Worm (Caenorhabditis elegans): Measurements from ENCODE around the gene C17C3.3.

C17C3.3 gene

DNA sequence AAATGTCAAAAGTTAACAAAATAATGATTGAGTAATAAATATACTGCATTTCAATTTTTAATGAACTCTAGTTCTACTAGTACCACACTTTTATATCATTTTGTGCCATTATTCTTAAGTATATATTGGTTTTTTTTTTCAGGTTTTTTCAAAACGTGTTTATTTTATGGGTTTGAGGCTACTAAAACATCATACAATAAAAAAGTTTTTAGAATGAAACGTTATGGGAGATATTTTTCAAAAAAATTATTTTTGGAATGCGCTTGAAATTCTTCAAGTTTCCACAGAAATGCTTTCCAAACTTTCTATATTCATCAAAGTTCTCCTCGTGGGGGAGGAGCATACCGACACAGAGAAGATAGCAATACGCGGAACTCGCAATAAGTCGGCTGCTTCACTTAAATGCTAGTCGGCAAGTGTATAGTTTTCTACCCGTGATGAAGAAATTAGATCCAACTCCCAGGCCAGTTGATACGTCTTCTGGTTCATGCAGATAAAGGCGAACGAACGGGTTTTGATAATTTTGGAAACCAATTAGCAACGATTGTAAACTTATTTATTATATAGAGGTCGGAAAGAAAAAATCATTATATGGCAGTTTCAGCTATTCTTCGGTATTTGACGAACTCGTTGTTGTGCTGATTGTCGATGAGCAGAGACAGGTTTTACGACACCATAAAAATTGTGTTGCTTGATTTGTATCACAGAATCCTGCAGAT is 37.9 kb downstream of the C17C3.3 start, which contains the start of gene C17G10.10 (continued):
- TF ChIP-seq nhr-43 (tag; optimal IDR thresholded peaks at IDR 0.05; ENCODE audit: poor library complexity, severe bottlenecking): peak; percentile 89
- no peak for TF ChIP-seq ztf-11 (tag; optimal IDR thresholded peaks at IDR 0.05)
- no peak for TF ChIP-seq ztf-4 (tag; optimal IDR thresholded peaks at IDR 0.05)
- TF ChIP-seq nhr-11 (tag; optimal IDR thresholded peaks at IDR 0.05): no peak
- TF ChIP-seq ceh-82 (tag; optimal IDR thresholded peaks at IDR 0.05): peak; percentile 60
- TF ChIP-seq nhr-12 (tag; optimal IDR thresholded peaks at IDR 0.05): peak; percentile 9
- no peak for TF ChIP-seq egl-27 (tag; optimal IDR thresholded peaks at IDR 0.05)

DNA sequence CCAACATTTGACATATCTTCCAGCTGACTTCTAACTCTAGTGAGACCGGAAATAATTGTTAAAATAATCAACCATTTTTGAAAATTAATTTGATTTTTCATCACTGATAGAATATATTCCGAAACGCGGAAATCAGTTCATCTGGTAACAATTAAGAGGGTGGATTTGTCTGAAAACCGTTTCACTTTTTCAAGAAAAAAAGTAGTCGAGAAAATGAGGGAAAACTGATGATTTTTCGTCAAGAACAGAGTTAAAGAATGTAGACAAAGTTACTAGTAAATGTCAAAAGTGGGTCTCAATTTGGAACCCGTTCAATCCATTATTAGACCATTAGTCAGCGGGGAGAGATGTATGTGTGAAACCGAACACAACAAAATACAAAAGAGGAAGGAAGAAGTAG is 41.7 kb downstream of the C17C3.3 start, which contains the start of gene C17G10.6:
C17G10.6 (minus strand) TSS at position 101 of the 400 bp plus-strand sequence.
- TF ChIP-seq ztf-11 (tag; optimal IDR thresholded peaks at IDR 0.05): no peak

DNA sequence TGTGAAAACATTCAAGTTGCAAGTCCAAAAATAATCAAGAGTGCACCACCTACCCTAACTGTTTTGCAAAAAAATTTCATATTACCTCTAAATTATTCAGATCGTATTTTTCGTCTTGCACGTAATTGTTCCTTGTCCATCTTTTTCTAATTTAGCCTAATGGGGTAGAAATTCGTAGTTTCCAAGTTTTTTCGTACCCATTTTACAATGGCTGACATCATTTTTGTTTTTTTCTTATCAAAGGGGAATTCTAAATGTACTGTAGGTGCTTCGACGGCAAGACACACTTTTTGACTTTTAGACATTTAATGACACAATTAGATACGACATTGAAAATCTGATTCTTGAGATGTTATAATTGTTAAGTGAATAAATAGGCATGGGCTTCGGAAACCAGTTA is 42.9 kb downstream of the C17C3.3 start:
- TF ChIP-seq nfya-1 (tag; optimal IDR thresholded peaks at IDR 0.05; ENCODE audit: insufficient read depth): no peak
- no peak for TF ChIP-seq ceh-82 (tag; optimal IDR thresholded peaks at IDR 0.05)
- TF ChIP-seq nhr-28 (tag; optimal IDR thresholded peaks at IDR 0.05): no peak
- TF ChIP-seq fos-1 (tag; optimal IDR thresholded peaks at IDR 0.05): no peak
- no peak for TF ChIP-seq elt-2 (tag; optimal IDR thresholded peaks at IDR 0.05)
- no peak for TF ChIP-seq mdl-1 (tag; optimal IDR thresholded peaks at IDR 0.05)
- TF ChIP-seq mml-1 (tag; optimal IDR thresholded peaks at IDR 0.05): no peak
- TF ChIP-seq elt-1 (tag; optimal IDR thresholded peaks at IDR 0.05): no peak
- no peak for TF ChIP-seq R02D3.7 (tag; optimal IDR thresholded peaks at IDR 0.05)

DNA sequence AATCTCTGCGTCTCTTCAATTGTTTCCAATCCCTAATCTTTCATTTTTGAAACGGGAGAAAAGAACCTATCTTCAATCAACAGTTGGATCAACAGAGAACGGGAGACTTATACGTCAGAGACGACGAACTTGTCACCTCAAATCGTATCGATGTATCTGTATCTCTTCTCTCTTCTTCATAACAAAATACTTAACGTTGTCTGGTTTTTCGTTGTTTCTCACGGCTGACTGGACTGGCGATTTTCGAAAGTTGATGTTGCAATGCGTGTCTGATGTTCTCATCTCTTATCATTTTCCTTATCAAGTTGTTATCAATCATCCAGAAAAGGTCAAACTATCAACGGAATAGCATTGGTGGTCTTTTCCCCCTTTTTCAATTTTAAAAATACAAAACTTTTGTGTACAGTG is 44.0 kb downstream of the C17C3.3 start:
- peak; percentile 5 for TF ChIP-seq lsy-12 (tag; optimal IDR thresholded peaks at IDR 0.05)
- TF ChIP-seq ceh-9 (tag; optimal IDR thresholded peaks at IDR 0.05): no peak
- peak; percentile 90 for TF ChIP-seq nhr-43 (tag; optimal IDR thresholded peaks at IDR 0.05; ENCODE audit: poor library complexity, severe bottlenecking)
- TF ChIP-seq ZK546.5 (tag; optimal IDR thresholded peaks at IDR 0.05): no peak
- peak; percentile 23 for TF ChIP-seq mdl-1 (tag; optimal IDR thresholded peaks at IDR 0.05)
- TF ChIP-seq hmg-11 (tag; optimal IDR thresholded peaks at IDR 0.05): no peak
- no peak for TF ChIP-seq nfya-1 (tag; optimal IDR thresholded peaks at IDR 0.05; ENCODE audit: insufficient read depth)
- no peak for TF ChIP-seq ceh-82 (tag; optimal IDR thresholded peaks at IDR 0.05)
- no peak for TF ChIP-seq pha-4 (tag; optimal IDR thresholded peaks at IDR 0.05)
- TF ChIP-seq elt-3 (tag; optimal IDR thresholded peaks at IDR 0.05): peak; percentile 93 to 96 (median 93)
- no peak for TF ChIP-seq skn-1 (tag; optimal IDR thresholded peaks at IDR 0.05)
- TF ChIP-seq egl-27 (tag; optimal IDR thresholded peaks at IDR 0.05): no peak
- no peak for TF ChIP-seq fkh-2 (tag; optimal IDR thresholded peaks at IDR 0.05)
- peak; percentile 85 for TF ChIP-seq nhr-25 (tag; optimal IDR thresholded peaks at IDR 0.05)
- TF ChIP-seq nhr-11 (tag; optimal IDR thresholded peaks at IDR 0.05): no peak
- TF ChIP-seq elt-1 (tag; optimal IDR thresholded peaks at IDR 0.05): peak; percentile 72
- TF ChIP-seq ztf-4 (tag; optimal IDR thresholded peaks at IDR 0.05): no peak
- TF ChIP-seq pqm-1 (tag; optimal IDR thresholded peaks at IDR 0.05): no peak
- no peak for TF ChIP-seq nhr-67 (tag; optimal IDR thresholded peaks at IDR 0.05)
- TF ChIP-seq snpc-4 (tag; optimal IDR thresholded peaks at IDR 0.05): no peak
- TF ChIP-seq tbx-2 (tag; optimal IDR thresholded peaks at IDR 0.05): peak; percentile 39
- TF ChIP-seq jun-1 (tag; optimal IDR thresholded peaks at IDR 0.05): no peak
- no peak for TF ChIP-seq fos-1 (tag; optimal IDR thresholded peaks at IDR 0.05)
- TF ChIP-seq sea-2 (GFP tag; optimal IDR thresholded peaks at IDR 0.05): no peak
- TF ChIP-seq nhr-77 (tag; optimal IDR thresholded peaks at IDR 0.05): peak; percentile 22
- no peak for TF ChIP-seq mml-1 (tag; optimal IDR thresholded peaks at IDR 0.05)
- TF ChIP-seq nhr-237 (tag; optimal IDR thresholded peaks at IDR 0.05): no peak
- no peak for TF ChIP-seq ceh-16 (tag; optimal IDR thresholded peaks at IDR 0.05)
- TF ChIP-seq unc-62 (GFP tag; optimal IDR thresholded peaks at IDR 0.05): peak; percentile 93
- no peak for TF ChIP-seq lin-15B (tag; optimal IDR thresholded peaks at IDR 0.05)
- no peak for TF ChIP-seq ztf-11 (tag; optimal IDR thresholded peaks at IDR 0.05)
- TF ChIP-seq egl-5 (tag; optimal IDR thresholded peaks at IDR 0.05): no peak
- no peak for TF ChIP-seq lin-39 (tag; optimal IDR thresholded peaks at IDR 0.05)
- no peak for TF ChIP-seq aly-2 (tag; optimal IDR thresholded peaks at IDR 0.05)
- no peak for TF ChIP-seq daf-12 (tag; optimal IDR thresholded peaks at IDR 0.05)
- TF ChIP-seq fkh-10 (GFP tag; optimal IDR thresholded peaks at IDR 0.05): no peak
- TF ChIP-seq eor-1 (tag; optimal IDR thresholded peaks at IDR 0.05): no peak
- no peak for TF ChIP-seq zag-1 (tag; optimal IDR thresholded peaks at IDR 0.05)
- peak; percentile 48 for TF ChIP-seq nhr-76 (tag; optimal IDR thresholded peaks at IDR 0.05)
- peak; percentile 80 for TF ChIP-seq ceh-28 (tag; optimal IDR thresholded peaks at IDR 0.05)
- TF ChIP-seq R02D3.7 (tag; optimal IDR thresholded peaks at IDR 0.05): peak; percentile 40
- peak; percentile 89 for TF ChIP-seq elt-2 (tag; optimal IDR thresholded peaks at IDR 0.05)
- no peak for TF ChIP-seq unc-39 (tag; optimal IDR thresholded peaks at IDR 0.05)

Measured in whole organism, L3 larva.